Worm (Caenorhabditis elegans) whole organism, L1 larva: ENCODE data around the gene D1086.12.

Source experiments
- C16A3.4 ChIP-seq: fragments of 150-350 bp; optimal IDR thresholded peaks from 2 replicates; lab custom pipeline; 2014; ENCODE audit warnings: missing biosample characterization, missing genetic modification characterization
- Y116A8C.19 ChIP-seq: sonication (generic microtip); optimal IDR thresholded peaks from 2 replicates; lab custom pipeline; 2016; ENCODE audit warnings: missing compliant biosample characterization, missing genetic modification characterization, borderline replicate concordance
- aha-1 ChIP-seq: fragments of 150-350 bp; optimal IDR thresholded peaks from 2 replicates; lab custom pipeline; 2014; ENCODE audit warnings: missing biosample characterization, missing genetic modification characterization
- blmp-1 ChIP-seq: fragments of 150-350 bp; optimal IDR thresholded peaks from 2 replicates; lab custom pipeline; 2014; ENCODE audit warnings: missing biosample characterization, missing genetic modification characterization
- ceh-63 ChIP-seq: fragments of 200-800 bp; sonication (Bioruptor generic); optimal IDR thresholded peaks from 2 replicates; lab custom pipeline; 2018; ENCODE audit warnings: mild to moderate bottlenecking, missing genetic modification characterization, missing compliant biosample characterization
- ceh-82 ChIP-seq, 3 experiments: fragments of 150-350 bp in 1 of 3; sonication (generic microtip) in 2 of 3; optimal IDR thresholded peaks; 2 replicates each; lab custom pipeline; 2014 to 2017; ENCODE audit warnings: missing biosample characterization in 3 of 3, missing genetic modification characterization in 3 of 3
- ceh-90 ChIP-seq: sonication (generic microtip); optimal IDR thresholded peaks from 2 replicates; lab custom pipeline; 2016; ENCODE audit warnings: missing genetic modification characterization, missing compliant biosample characterization
- dsc-1 ChIP-seq: sonication (generic microtip); optimal IDR thresholded peaks from 2 replicates; lab custom pipeline; 2016; ENCODE audit warnings: mild to moderate bottlenecking, missing genetic modification characterization, missing compliant biosample characterization
- efl-1 ChIP-seq, 4 experiments: fragments of 150-350 bp; optimal IDR thresholded peaks in 3 of 4; peaks in 1 of 4; 1 replicate in 1 of 4; 2 replicates in 3 of 4; lab custom pipeline; 2014; ENCODE audit warnings: missing biosample characterization in 2 of 4, missing genetic modification characterization in 2 of 4, missing genetic modification reagents in 2 of 4
- efl-3 ChIP-seq: fragments of 200-800 bp; sonication (Bioruptor generic); optimal IDR thresholded peaks from 2 replicates; lab custom pipeline; 2018; ENCODE audit warnings: mild to moderate bottlenecking, missing genetic modification characterization, missing compliant biosample characterization
- elt-2 ChIP-seq: sonication (generic microtip); optimal IDR thresholded peaks from 2 replicates; lab custom pipeline; 2016; ENCODE audit warnings: missing genetic modification characterization, mild to moderate bottlenecking, inconsistent platforms, missing compliant biosample characterization, missing genetic modification reagents
- fkh-10 ChIP-seq: sonication (generic microtip); optimal IDR thresholded peaks from 2 replicates; lab custom pipeline; 2017; ENCODE audit warnings: missing biosample characterization, missing genetic modification reagents, missing genetic modification characterization
- fkh-8 ChIP-seq: sonication (generic microtip); optimal IDR thresholded peaks from 2 replicates; lab custom pipeline; 2016; ENCODE audit warnings: mild to moderate bottlenecking, missing genetic modification characterization, missing compliant biosample characterization
- fos-1 ChIP-seq: fragments of 150-350 bp; optimal IDR thresholded peaks from 2 replicates; lab custom pipeline; 2014; ENCODE audit warnings: missing biosample characterization, missing genetic modification characterization
- hlh-4 ChIP-seq: sonication (generic microtip); optimal IDR thresholded peaks from 2 replicates; lab custom pipeline; 2016; ENCODE audit warnings: mild to moderate bottlenecking, missing genetic modification characterization, missing compliant biosample characterization
- isw-1 ChIP-seq: fragments of 200-800 bp; sonication (Bioruptor generic); IDR thresholded peaks from 2 replicates; pipeline ENCODE4 v1.3.6; 2022; ENCODE audit warnings: missing genetic modification characterization, missing compliant biosample characterization
- lin-14 ChIP-seq: fragments of 200-800 bp; sonication (Bioruptor generic); optimal IDR thresholded peaks from 2 replicates; lab custom pipeline; 2018; ENCODE audit warnings: mild to moderate bottlenecking, missing genetic modification characterization, moderate library complexity, missing compliant biosample characterization
- lin-15B ChIP-seq: fragments of 150-350 bp; sonication (generic microtip); optimal IDR thresholded peaks from 3 replicates; lab custom pipeline; 2014; ENCODE audit warnings: missing biosample characterization, missing genetic modification characterization
- lin-35 ChIP-seq, 2 experiments: fragments of 150-350 bp; optimal IDR thresholded peaks; 2 replicates each; lab custom pipeline; 2014; ENCODE audit warnings: missing biosample characterization in 2 of 2, missing genetic modification characterization in 2 of 2, missing genetic modification reagents in 2 of 2
- lsy-2 ChIP-seq, 2 experiments: fragments of 150-350 bp; optimal IDR thresholded peaks; 2 replicates each; lab custom pipeline; 2014; ENCODE audit warnings: missing biosample characterization in 2 of 2, missing genetic modification characterization in 2 of 2
- mdl-1 ChIP-seq, 2 experiments: fragments of 150-350 bp; optimal IDR thresholded peaks; 2 replicates each; lab custom pipeline; 2014 to 2017; ENCODE audit warnings: missing biosample characterization in 2 of 2, missing genetic modification characterization in 2 of 2, inconsistent platforms in 1 of 2
- mef-2 ChIP-seq: fragments of 150-350 bp; optimal IDR thresholded peaks from 2 replicates; lab custom pipeline; 2014; ENCODE audit warnings: missing biosample characterization, missing genetic modification characterization
- nhr-19 ChIP-seq: fragments of 200-800 bp; sonication (Bioruptor generic); conservative IDR thresholded peaks from 2 replicates; pipeline ENCODE4 v1.3.6; 2022; ENCODE audit warnings: missing genetic modification characterization, missing compliant biosample characterization
- nhr-20 ChIP-seq: sonication (generic microtip); optimal IDR thresholded peaks from 2 replicates; lab custom pipeline; 2016; ENCODE audit warnings: mild to moderate bottlenecking, missing genetic modification characterization, missing compliant biosample characterization
- nhr-28 ChIP-seq: fragments of 150-350 bp; optimal IDR thresholded peaks from 2 replicates; lab custom pipeline; 2014; ENCODE audit warnings: missing biosample characterization, missing genetic modification characterization
- nhr-47 ChIP-seq: sonication (generic microtip); optimal IDR thresholded peaks from 2 replicates; lab custom pipeline; 2016; ENCODE audit warnings: mild to moderate bottlenecking, missing genetic modification characterization, moderate library complexity, missing compliant biosample characterization
- nhr-71 ChIP-seq: sonication (generic microtip); optimal IDR thresholded peaks from 2 replicates; lab custom pipeline; 2016; ENCODE audit warnings: mild to moderate bottlenecking, missing genetic modification characterization, moderate library complexity, missing compliant biosample characterization
- nhr-77 ChIP-seq: fragments of 150-350 bp; optimal IDR thresholded peaks from 2 replicates; lab custom pipeline; 2014; ENCODE audit warnings: missing biosample characterization, missing genetic modification characterization
- nhr-85 ChIP-seq: sonication (generic microtip); peaks from one replicate; lab custom pipeline; 2016; ENCODE audit warnings: missing genetic modification characterization, inconsistent platforms, missing compliant biosample characterization
- pax-3 ChIP-seq: fragments of 200-800 bp; sonication (Bioruptor generic); optimal IDR thresholded peaks from 2 replicates; lab custom pipeline; 2018; ENCODE audit warnings: mild to moderate bottlenecking, missing genetic modification characterization, moderate library complexity, missing compliant biosample characterization
- pqm-1 ChIP-seq: sonication (generic microtip); optimal IDR thresholded peaks from 3 replicates; lab custom pipeline; 2017; ENCODE audit warnings: missing biosample characterization, missing genetic modification characterization
- rnt-1 ChIP-seq: sonication (generic microtip); optimal IDR thresholded peaks from 2 replicates; lab custom pipeline; 2016; ENCODE audit warnings: mild to moderate bottlenecking, missing genetic modification characterization, moderate library complexity, missing compliant biosample characterization
- snpc-4 ChIP-seq: fragments of 150-350 bp; optimal IDR thresholded peaks from 2 replicates; lab custom pipeline; 2014; ENCODE audit warnings: missing biosample characterization, missing genetic modification characterization
- snu-23 ChIP-seq: sonication (generic microtip); optimal IDR thresholded peaks from 2 replicates; lab custom pipeline; 2016; ENCODE audit warnings: missing genetic modification characterization, missing compliant biosample characterization
- sptf-1 ChIP-seq: fragments of 150-350 bp; optimal IDR thresholded peaks from 2 replicates; lab custom pipeline; 2014; ENCODE audit warnings: missing biosample characterization, missing genetic modification characterization
- swsn-7 ChIP-seq: sonication (generic microtip); optimal IDR thresholded peaks from 2 replicates; lab custom pipeline; 2016; ENCODE audit warnings: missing genetic modification characterization, missing compliant biosample characterization
- tbx-2 ChIP-seq: sonication (generic microtip); optimal IDR thresholded peaks from 2 replicates; lab custom pipeline; 2016; ENCODE audit warnings: missing genetic modification characterization, missing compliant biosample characterization
- tlp-1 ChIP-seq: fragments of 150-350 bp; optimal IDR thresholded peaks from 2 replicates; lab custom pipeline; 2014; ENCODE audit warnings: missing biosample characterization, missing genetic modification characterization
- unc-130 ChIP-seq: fragments of 150-350 bp; optimal IDR thresholded peaks from 2 replicates; lab custom pipeline; 2017; ENCODE audit warnings: missing biosample characterization, missing genetic modification characterization, inconsistent platforms
- vab-15 ChIP-seq: sonication (generic microtip); optimal IDR thresholded peaks from 2 replicates; lab custom pipeline; 2017; ENCODE audit warnings: missing genotype, mild to moderate bottlenecking, missing genetic modification characterization, missing compliant biosample characterization

Gene D1086.12

ce11 chrV:14126341-14126924 is 25.4 kb downstream of the D1086.12 start:
- TF ChIP-seq sptf-1 (tag; lab: Kevin White, UChicago) (no peak), unc-130 (tag; lab: Kevin White, UChicago) (no peak), tbx-2 (tag; lab: Kevin White, UChicago) (no peak), lin-14 (GFP tag; lab: Kevin White, UChicago) (peak; percentile 57), isw-1 (GFP tag; lab: Robert Waterston, UW) (no peak), Y116A8C.19 (tag; lab: Kevin White, UChicago) (no peak), fkh-10 (peak; percentile 3), lin-15B (tag; lab: Kevin White, UChicago) (no peak), ceh-82 (tag; optimal IDR thresholded peaks at IDR 0.05; lab: Kevin White, UChicago) (peak in 1 of 3 experiments; percentile 27), snpc-4 (no peak), ceh-63 (GFP tag; lab: Kevin White, UChicago) (no peak)

DNA sequence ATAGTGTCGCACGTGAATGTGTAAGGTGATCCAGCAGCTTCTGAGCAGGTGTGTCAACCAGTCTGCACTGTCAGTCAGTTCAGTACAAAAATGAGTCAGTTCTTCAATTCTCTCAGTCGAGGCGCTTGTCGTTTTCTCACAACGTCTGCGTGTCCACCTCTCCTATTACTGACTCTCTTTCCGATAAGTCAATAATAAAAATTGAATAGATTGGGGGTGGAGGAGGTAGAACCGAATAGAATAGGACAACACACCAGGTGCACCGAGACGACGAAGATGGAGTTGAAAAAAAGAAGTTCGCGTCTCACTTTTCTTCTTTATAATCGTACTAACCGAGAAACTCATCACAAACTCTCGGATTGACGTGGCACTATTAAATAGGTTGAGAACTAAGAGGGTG is 26.8 kb downstream of the D1086.12 start:
- TF ChIP-seq pax-3 (tag; lab: Kevin White, UChicago) (no peak), efl-1 (optimal IDR thresholded peaks at IDR 0.05; lab: Kevin White, UChicago) (no peak), efl-1 (GFP tag; optimal IDR thresholded peaks at IDR 0.05 in 1 of 2; lab: Kevin White, UChicago) (peak in 1 of 2 experiments; percentile 83), mef-2 (tag; lab: Kevin White, UChicago) (no peak), lin-14 (GFP tag; lab: Kevin White, UChicago) (peak; percentile 37), lin-35 (GFP tag; optimal IDR thresholded peaks at IDR 0.05; lab: Kevin White, UChicago) (peak in 1 of 2 experiments; percentile 7), Y116A8C.19 (tag; lab: Kevin White, UChicago) (no peak)

- TF ChIP-seq lin-14 (GFP tag; lab: Kevin White, UChicago) (peak; percentile 9), nhr-19 (no peak), pax-3 (tag; lab: Kevin White, UChicago) (peak; percentile 41), swsn-7 (no peak), dsc-1 (no peak), efl-1 (optimal IDR thresholded peaks at IDR 0.05; lab: Kevin White, UChicago) (no peak), efl-1 (GFP tag; optimal IDR thresholded peaks at IDR 0.05 in 1 of 2; lab: Kevin White, UChicago) (peak in 1 of 2 experiments; percentile 88), hlh-4 (no peak)
- TF ChIP-seq, all 84 proteins: peak for 3
Measured at ce11 chrV:14128858-14129257, 27.9 kb downstream of the D1086.12 start.

DNA sequence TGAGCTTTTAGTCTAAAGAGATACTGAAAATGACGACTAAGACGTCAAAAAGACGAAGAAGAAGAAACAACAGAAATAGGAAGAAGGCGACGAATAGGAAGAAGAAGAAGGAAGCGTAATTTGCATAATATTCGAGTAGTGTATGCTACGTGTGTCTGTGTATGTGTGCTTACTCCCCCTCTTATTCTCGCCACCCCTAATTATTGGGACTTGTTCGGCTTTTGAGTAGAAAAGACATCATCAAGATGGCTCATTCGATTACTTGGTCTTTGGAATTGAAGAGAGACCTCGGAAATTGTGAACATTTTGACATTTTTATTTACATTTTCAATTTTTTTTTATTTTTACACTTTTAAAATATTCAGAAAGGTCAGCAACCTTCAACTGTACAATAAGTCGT is 29.2 kb downstream of the D1086.12 start:
- TF ChIP-seq aha-1 (no peak), lin-14 (GFP tag; lab: Kevin White, UChicago) (peak; percentile 44)

DNA sequence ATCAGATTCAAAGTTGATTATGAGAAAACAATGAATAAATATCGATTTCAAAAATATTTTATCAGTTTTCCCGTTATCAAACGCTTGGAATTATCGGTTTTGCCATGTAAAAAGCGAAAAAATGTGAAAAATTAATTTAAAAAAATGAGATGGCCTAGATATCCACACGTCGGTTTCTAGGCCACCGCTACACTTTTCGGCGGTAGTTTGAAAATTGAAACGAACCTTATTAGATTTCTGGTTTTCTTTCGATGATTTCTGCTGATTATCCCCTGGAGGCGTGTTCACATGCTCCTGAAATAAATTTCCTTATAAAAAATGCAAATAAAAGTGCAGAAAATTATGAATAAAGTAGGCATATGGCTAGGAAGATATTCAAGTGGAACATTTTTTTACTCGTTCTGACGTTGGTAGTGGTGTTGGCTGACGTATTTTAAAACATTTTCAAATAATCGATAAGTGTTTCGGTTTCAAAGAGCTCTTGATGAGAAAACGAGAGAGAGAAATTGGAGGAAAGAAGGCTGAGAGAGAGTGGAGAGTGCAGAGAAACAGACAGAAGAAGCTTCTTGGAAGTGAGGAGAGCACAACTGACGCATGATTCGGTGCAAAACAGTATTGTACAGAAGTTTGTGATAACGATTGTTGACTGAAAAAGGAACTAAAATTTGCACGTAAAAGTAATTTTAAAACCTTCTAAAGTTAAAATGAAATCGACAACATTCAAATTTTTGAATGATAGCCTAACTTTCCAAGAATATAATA is 32.2 kb downstream of the D1086.12 start:
- TF ChIP-seq efl-3 (GFP tag; lab: Kevin White, UChicago) (no peak), fkh-10 (no peak), nhr-47 (no peak), fkh-8 (tag; lab: Kevin White, UChicago) (no peak), isw-1 (GFP tag; lab: Robert Waterston, UW) (no peak), rnt-1 (tag; lab: Kevin White, UChicago) (peak; percentile 52), ceh-90 (tag; lab: Kevin White, UChicago) (peak; percentile 70), lin-35 (GFP tag; optimal IDR thresholded peaks at IDR 0.05; lab: Kevin White, UChicago) (peak; percentile 12 to 51), lsy-2 (tag; optimal IDR thresholded peaks at IDR 0.05; lab: Kevin White, UChicago) (peak in 1 of 2 experiments; percentile 9), mdl-1 (tag; optimal IDR thresholded peaks at IDR 0.05; lab: Kevin White, UChicago) (no peak), efl-1 (optimal IDR thresholded peaks at IDR 0.05; lab: Kevin White, UChicago) (peak; percentile 8 to 45), efl-1 (GFP tag; optimal IDR thresholded peaks at IDR 0.05 in 1 of 2; lab: Kevin White, UChicago) (peak; percentile 66 to 93), dsc-1 (no peak), nhr-71 (tag; lab: Kevin White, UChicago) (peak; percentile 6), pqm-1 (tag; lab: Kevin White, UChicago) (no peak), vab-15 (tag; lab: Kevin White, UChicago) (no peak), blmp-1 (tag; lab: Kevin White, UChicago) (no peak), nhr-28 (tag; lab: Kevin White, UChicago) (no peak), snu-23 (GFP tag; lab: Kevin White, UChicago) (no peak), tlp-1 (no peak), elt-2 (tag; lab: Kevin White, UChicago) (peak; percentile 39), swsn-7 (no peak), fos-1 (tag; lab: Kevin White, UChicago) (peak; percentile 2), sptf-1 (tag; lab: Kevin White, UChicago) (no peak), nhr-77 (tag; lab: Kevin White, UChicago) (no peak), tbx-2 (tag; lab: Kevin White, UChicago) (no peak), nhr-85 (tag; lab: Kevin White, UChicago) (peak; percentile 67), nhr-20 (no peak), C16A3.4 (tag; lab: Kevin White, UChicago) (no peak)
